Worm (Caenorhabditis elegans) whole organism, young adult: ENCODE results near the gene str-87.

Experiments used
- F23B12.7 ChIP-seq: sonication (generic microtip); optimal IDR thresholded peaks from 2 replicates; lab custom pipeline; 2017; ENCODE audit warnings: missing genetic modification characterization, mild to moderate bottlenecking, missing compliant biosample characterization, antibody characterized with exemption, moderate library complexity; ENCODE audit not compliant: insufficient read depth
- ceh-79 ChIP-seq: sonication (generic microtip); optimal IDR thresholded peaks from 2 replicates; lab custom pipeline; 2017; ENCODE audit warnings: mild to moderate bottlenecking, missing genetic modification characterization, missing compliant biosample characterization
- chd-7 ChIP-seq: sonication (generic microtip); optimal IDR thresholded peaks from 2 replicates; lab custom pipeline; 2016; ENCODE audit warnings: mild to moderate bottlenecking, missing genetic modification characterization, moderate library complexity, missing compliant biosample characterization
- him-1 ChIP-seq: sonication (generic microtip); optimal IDR thresholded peaks from 2 replicates; lab custom pipeline; 2016; ENCODE audit warnings: missing genotype, missing genetic modification reagents, missing genetic modification characterization, missing compliant biosample characterization
- hsf-1 ChIP-seq: fragments of 200-800 bp; sonication (Bioruptor generic); IDR thresholded peaks from 2 replicates; pipeline ENCODE4 v1.3.6; 2022; ENCODE audit warnings: missing genetic modification reagents, missing genetic modification characterization, missing compliant biosample characterization
- let-526 ChIP-seq: fragments of 200-800 bp; sonication (Bioruptor generic); IDR thresholded peaks from 2 replicates; pipeline ENCODE4 v1.3.6; 2022; ENCODE audit warnings: missing genetic modification reagents, missing genetic modification characterization, missing compliant biosample characterization
- lin-35 ChIP-seq, 3 experiments: fragments of 150-350 bp in 2 of 3; sonication (generic microtip) in 1 of 3; optimal IDR thresholded peaks; 2 replicates each; lab custom pipeline; 2014 to 2018; ENCODE audit warnings: missing biosample characterization in 3 of 3, missing genetic modification characterization in 3 of 3, missing genetic modification reagents in 3 of 3
- madf-6 ChIP-seq: fragments of 200-800 bp; sonication (Bioruptor generic); IDR thresholded peaks from 2 replicates; pipeline ENCODE4 v1.3.6; 2022; ENCODE audit warnings: missing genetic modification reagents, missing genetic modification characterization, missing compliant biosample characterization
- mel-28 ChIP-seq: sonication (generic microtip); optimal IDR thresholded peaks from 2 replicates; lab custom pipeline; 2016; ENCODE audit warnings: borderline replicate concordance, mild to moderate bottlenecking, missing genetic modification characterization, missing compliant biosample characterization
- snpc-1.3 ChIP-seq: sonication (generic microtip); optimal IDR thresholded peaks from 2 replicates; lab custom pipeline; 2017; ENCODE audit warnings: missing genetic modification characterization, mild to moderate bottlenecking, missing compliant biosample characterization, antibody characterized with exemption, moderate library complexity, missing genotype, missing genetic modification reagents; ENCODE audit not compliant: insufficient read depth
- snpc-4 ChIP-seq, 5 experiments: fragments of 150-350 bp in 1 of 5; sonication (generic microtip) in 4 of 5; optimal IDR thresholded peaks; 2 replicates each; lab custom pipeline; 2014 to 2018; ENCODE audit warnings: missing genetic modification characterization in 5 of 5, missing biosample characterization in 3 of 5, antibody characterized with exemption in 2 of 5, mild to moderate bottlenecking in 2 of 5, missing compliant biosample characterization in 2 of 5, missing genotype in 2 of 5, moderate library complexity in 2 of 5, missing genetic modification reagents in 1 of 5
- unc-62 ChIP-seq: fragments of 150-350 bp; optimal IDR thresholded peaks from 2 replicates; lab custom pipeline; 2014; ENCODE audit warnings: missing biosample characterization, missing genetic modification reagents, missing genetic modification characterization
- ztf-22 ChIP-seq: fragments of 200-800 bp; sonication (Bioruptor generic); optimal IDR thresholded peaks from 2 replicates; lab custom pipeline; 2018; ENCODE audit warnings: mild to moderate bottlenecking, missing genetic modification characterization, moderate library complexity, missing compliant biosample characterization

DNA sequence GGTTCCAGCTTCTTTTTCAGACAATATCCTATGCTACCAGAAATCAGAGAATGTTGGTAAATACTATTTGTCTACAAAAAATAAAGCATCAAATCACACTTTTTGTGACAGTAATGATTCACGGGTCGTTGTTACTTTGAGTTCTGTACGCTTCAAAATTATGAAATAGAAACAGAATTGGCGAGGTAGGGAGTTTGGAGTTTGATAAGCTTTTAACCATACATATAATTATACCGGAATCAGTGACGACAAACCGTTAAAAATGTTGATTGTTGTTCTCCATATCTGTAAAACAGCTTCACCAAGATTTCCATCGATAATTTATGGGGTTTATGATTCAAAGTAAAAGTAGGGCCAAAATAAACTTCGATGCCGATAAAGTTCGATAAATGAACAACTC lies 10.1 kb downstream of the str-87 start:
- TF ChIP-seq ceh-79 (tag; lab: Kevin White, UChicago) (no peak), snpc-1.3 (tag; lab: Kevin White, UChicago) (no peak), chd-7 (tag; lab: Kevin White, UChicago) (no peak), mel-28 (no peak), unc-62 (GFP tag; lab: Kevin White, UChicago) (no peak), lin-35 (GFP tag; optimal IDR thresholded peaks at IDR 0.05; lab: Kevin White, UChicago) (no peak), F23B12.7 (no peak), hsf-1 (GFP tag; lab: Robert Waterston, UW) (no peak), him-1 (tag; lab: Kevin White, UChicago) (no peak), madf-6 (no peak), ztf-22 (GFP tag; lab: Kevin White, UChicago) (no peak), let-526 (GFP tag; lab: Robert Waterston, UW) (no peak), snpc-4 (GFP tag; optimal IDR thresholded peaks at IDR 0.05; lab: Kevin White, UChicago) (no peak), snpc-4 (tag; optimal IDR thresholded peaks at IDR 0.05; lab: Kevin White, UChicago) (no peak)
